Worm (Caenorhabditis elegans) whole organism, young adult: ENCODE data around the gene T19B10.2.

Experiments
- B0035.1 ChIP-seq: sonication (generic microtip); optimal IDR thresholded peaks from 2 replicates; lab custom pipeline; 2016; ENCODE audit warnings: missing genetic modification characterization, mild to moderate bottlenecking, missing compliant biosample characterization, missing genotype, missing genetic modification reagents
- F37B4.10 ChIP-seq: fragments of 200-800 bp; sonication (Bioruptor generic); IDR thresholded peaks from 2 replicates; pipeline ENCODE4 v1.3.6; 2022; ENCODE audit warnings: missing genetic modification characterization, missing compliant biosample characterization
- F55B11.4 ChIP-seq: sonication (generic microtip); optimal IDR thresholded peaks from 2 replicates; lab custom pipeline; 2016; ENCODE audit warnings: missing compliant biosample characterization, missing genetic modification characterization, borderline replicate concordance; ENCODE audit not compliant: insufficient read depth
- K11D2.4 ChIP-seq: fragments of 200-800 bp; sonication (Bioruptor generic); IDR thresholded peaks from 2 replicates; pipeline ENCODE4 v1.3.6; 2022; ENCODE audit warnings: missing genetic modification reagents, missing genetic modification characterization, missing compliant biosample characterization
- K12H6.12 ChIP-seq: fragments of 200-800 bp; sonication (Bioruptor generic); optimal IDR thresholded peaks from 2 replicates; lab custom pipeline; 2018; ENCODE audit warnings: mild to moderate bottlenecking, missing genetic modification characterization, missing compliant biosample characterization
- Y53G8AR.9 ChIP-seq: fragments of 200-800 bp; sonication (Bioruptor generic); conservative IDR thresholded peaks from 2 replicates; pipeline ENCODE4 v1.3.6; 2022; ENCODE audit warnings: missing genetic modification reagents, missing genetic modification characterization, missing compliant biosample characterization
- ama-1 ChIP-seq, 3 experiments: fragments of 150-350 bp in 1 of 3; sonication (generic microtip) in 2 of 3; optimal IDR thresholded peaks; 2 replicates each; lab custom pipeline; 2014 to 2018; ENCODE audit warnings: missing biosample characterization in 2 of 3, missing genetic modification characterization in 2 of 3, missing genetic modification reagents in 2 of 3
- aptf-2 ChIP-seq: fragments of 200-800 bp; sonication (Bioruptor generic); conservative IDR thresholded peaks from 2 replicates; pipeline ENCODE4 v1.3.6; 2022; ENCODE audit warnings: missing genetic modification reagents, missing genetic modification characterization, missing compliant biosample characterization
- athp-1 ChIP-seq: sonication (generic microtip); optimal IDR thresholded peaks from 2 replicates; lab custom pipeline; 2017; ENCODE audit warnings: mild to moderate bottlenecking, missing genetic modification characterization, missing compliant biosample characterization
- attf-6 ChIP-seq: fragments of 200-800 bp; sonication (Bioruptor generic); IDR thresholded peaks from 2 replicates; pipeline ENCODE4 v1.3.6; 2022; ENCODE audit warnings: missing genetic modification reagents, missing genetic modification characterization, missing compliant biosample characterization
- bed-2 ChIP-seq: fragments of 200-800 bp; sonication (Bioruptor generic); IDR thresholded peaks from 2 replicates; pipeline ENCODE4 v1.3.6; 2022; ENCODE audit warnings: missing genetic modification reagents, missing genetic modification characterization, missing compliant biosample characterization
- ccch-3 ChIP-seq: fragments of 200-800 bp; sonication (Bioruptor generic); optimal IDR thresholded peaks from 2 replicates; lab custom pipeline; 2018; ENCODE audit warnings: mild to moderate bottlenecking, missing genetic modification characterization, missing compliant biosample characterization
- cebp-2 ChIP-seq: fragments of 200-800 bp; sonication (Bioruptor generic); IDR thresholded peaks from 2 replicates; pipeline ENCODE4 v1.3.6; 2022; ENCODE audit warnings: missing genetic modification characterization, missing compliant biosample characterization
- dox-1 ChIP-seq: fragments of 200-800 bp; sonication (Bioruptor generic); IDR thresholded peaks from 2 replicates; pipeline ENCODE4 v1.3.6; 2022; ENCODE audit warnings: missing genetic modification reagents, missing genetic modification characterization, missing compliant biosample characterization
- dpl-1 ChIP-seq: fragments of 150-350 bp; optimal IDR thresholded peaks from 2 replicates; lab custom pipeline; 2014; ENCODE audit warnings: missing biosample characterization, missing genetic modification reagents, missing genetic modification characterization
- him-1 ChIP-seq: sonication (generic microtip); optimal IDR thresholded peaks from 2 replicates; lab custom pipeline; 2016; ENCODE audit warnings: missing genotype, missing genetic modification reagents, missing genetic modification characterization, missing compliant biosample characterization
- hlh-26 ChIP-seq: fragments of 200-800 bp; sonication (Bioruptor generic); conservative IDR thresholded peaks from 2 replicates; pipeline ENCODE4 v1.3.6; 2022; ENCODE audit warnings: missing genetic modification reagents, missing genetic modification characterization, missing compliant biosample characterization
- hrde-1 ChIP-seq: sonication (generic microtip); optimal IDR thresholded peaks from 2 replicates; lab custom pipeline; 2016; ENCODE audit warnings: missing genetic modification characterization, mild to moderate bottlenecking, missing compliant biosample characterization, moderate library complexity, missing genotype, missing genetic modification reagents, borderline replicate concordance
- hsf-1 ChIP-seq: fragments of 200-800 bp; sonication (Bioruptor generic); IDR thresholded peaks from 2 replicates; pipeline ENCODE4 v1.3.6; 2022; ENCODE audit warnings: missing genetic modification reagents, missing genetic modification characterization, missing compliant biosample characterization
- lag-1 ChIP-seq: fragments of 200-800 bp; sonication (Bioruptor generic); IDR thresholded peaks from 2 replicates; pipeline ENCODE4 v1.3.6; 2022; ENCODE audit warnings: missing genetic modification reagents, missing genetic modification characterization, missing compliant biosample characterization
- let-607 ChIP-seq, 2 experiments: fragments of 200-800 bp in 1 of 2; sonication (Bioruptor generic) in 1 of 2; sonication (generic microtip) in 1 of 2; optimal IDR thresholded peaks; 2 replicates each; lab custom pipeline; 2016 to 2018; ENCODE audit warnings: mild to moderate bottlenecking in 2 of 2, missing compliant biosample characterization in 2 of 2, missing genetic modification characterization in 2 of 2, moderate library complexity in 2 of 2, missing genotype in 1 of 2
- lin-35 ChIP-seq, 3 experiments: fragments of 150-350 bp in 2 of 3; sonication (generic microtip) in 1 of 3; optimal IDR thresholded peaks; 2 replicates each; lab custom pipeline; 2014 to 2018; ENCODE audit warnings: missing biosample characterization in 3 of 3, missing genetic modification characterization in 3 of 3, missing genetic modification reagents in 3 of 3
- lin-40 ChIP-seq: sonication (generic microtip); optimal IDR thresholded peaks from 2 replicates; lab custom pipeline; 2016; ENCODE audit warnings: missing genetic modification characterization, mild to moderate bottlenecking, missing compliant biosample characterization, missing genotype, missing genetic modification reagents
- lin-54 ChIP-seq: fragments of 200-800 bp; sonication (Bioruptor generic); optimal IDR thresholded peaks from 2 replicates; lab custom pipeline; 2018; ENCODE audit warnings: mild to moderate bottlenecking, missing genetic modification characterization, missing compliant biosample characterization
- nfyb-1 ChIP-seq: fragments of 200-800 bp; sonication (Bioruptor generic); IDR thresholded peaks from 2 replicates; pipeline ENCODE4 v1.3.6; 2022; ENCODE audit warnings: missing genetic modification reagents, missing genetic modification characterization, missing compliant biosample characterization
- nhr-90 ChIP-seq: sonication (generic microtip); optimal IDR thresholded peaks from 2 replicates; lab custom pipeline; 2016; ENCODE audit warnings: missing genotype, mild to moderate bottlenecking, missing genetic modification characterization, missing compliant biosample characterization
- snpc-1.1 ChIP-seq: sonication (generic microtip); optimal IDR thresholded peaks from 2 replicates; lab custom pipeline; 2017; ENCODE audit warnings: missing genetic modification characterization, mild to moderate bottlenecking, missing compliant biosample characterization, antibody characterized with exemption, moderate library complexity, missing genotype, missing genetic modification reagents; ENCODE audit not compliant: insufficient read depth
- sptf-2 ChIP-seq: fragments of 200-800 bp; sonication (Bioruptor generic); optimal IDR thresholded peaks from 2 replicates; lab custom pipeline; 2018; ENCODE audit warnings: mild to moderate bottlenecking, missing genetic modification characterization, missing compliant biosample characterization
- tlf-1 ChIP-seq: fragments of 200-800 bp; sonication (Bioruptor generic); optimal IDR thresholded peaks from 2 replicates; lab custom pipeline; 2018; ENCODE audit warnings: mild to moderate bottlenecking, missing genetic modification characterization, missing compliant biosample characterization
- unc-130 ChIP-seq: sonication (generic microtip); optimal IDR thresholded peaks from 2 replicates; lab custom pipeline; 2016; ENCODE audit warnings: missing genetic modification reagents, missing genetic modification characterization, missing compliant biosample characterization
- xnd-1 ChIP-seq: sonication (generic microtip); optimal IDR thresholded peaks from 2 replicates; lab custom pipeline; 2016; ENCODE audit warnings: missing genotype, missing genetic modification reagents, missing genetic modification characterization, missing compliant biosample characterization
- ztf-3 ChIP-seq: fragments of 200-800 bp; sonication (Bioruptor generic); optimal IDR thresholded peaks from 2 replicates; lab custom pipeline; 2018; ENCODE audit warnings: mild to moderate bottlenecking, missing genetic modification characterization, missing compliant biosample characterization

T19B10.2 gene

DNA sequence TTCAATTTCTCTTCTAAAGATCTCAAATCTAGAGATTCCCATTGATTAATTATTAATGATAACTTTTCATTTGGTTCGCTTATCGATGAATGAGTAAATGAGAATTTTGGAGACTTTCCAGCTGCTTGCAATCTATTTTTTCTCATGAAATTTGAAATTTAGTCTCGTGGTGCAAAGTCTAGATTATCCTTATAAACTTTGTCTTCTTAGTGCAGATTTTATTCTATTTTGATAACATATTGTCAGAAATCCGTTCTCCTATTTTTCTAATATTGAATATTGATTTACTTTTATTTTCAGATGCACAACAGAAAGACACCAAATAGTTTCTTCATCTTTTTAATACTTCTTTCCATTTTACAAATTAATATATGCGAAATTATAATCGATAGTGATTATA is 30.1 kb upstream of the T19B10.2 start, which contains the start of gene lgc-49:
Gene lgc-49, plus strand, starts transcription at position 301 of the 400 bp plus-strand sequence.
- TF ChIP-seq Y53G8AR.9 (GFP tag; lab: Robert Waterston, UW) (no peak), ztf-3 (GFP tag; lab: Kevin White, UChicago) (no peak), K12H6.12 (no peak)

DNA sequence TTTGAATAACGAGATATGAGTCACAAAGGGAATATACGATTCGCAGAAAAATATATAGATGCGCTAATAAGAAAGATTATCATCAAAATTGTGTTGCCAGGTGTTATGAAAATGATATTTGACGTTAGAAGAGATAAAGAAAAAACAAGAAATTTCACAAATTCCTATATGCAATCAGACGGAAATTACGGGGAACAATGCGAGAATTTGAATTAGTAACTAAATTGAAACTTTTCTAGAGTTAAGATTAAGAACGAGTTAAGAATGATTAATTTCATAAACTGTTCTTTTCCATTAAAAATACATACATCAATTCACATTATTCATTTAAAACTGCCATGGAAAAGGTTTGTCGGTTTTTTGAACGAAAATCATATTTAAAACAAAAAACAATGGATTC is 25.0 kb upstream of the T19B10.2 start, which contains the start of gene clc-6:
Gene clc-6, minus strand, starts transcription at position 101 of the 400 bp plus-strand sequence.
- TF ChIP-seq tlf-1 (GFP tag; lab: Kevin White, UChicago) (no peak), xnd-1 (tag; lab: Kevin White, UChicago) (no peak), dox-1 (no peak), hrde-1 (tag; lab: Kevin White, UChicago) (no peak), F37B4.10 (GFP tag; lab: Robert Waterston, UW) (no peak), ama-1 (optimal IDR thresholded peaks at IDR 0.05; lab: Kevin White, UChicago) (no peak), ama-1 (GFP tag; optimal IDR thresholded peaks at IDR 0.05; lab: Kevin White, UChicago) (no peak), K11D2.4 (GFP tag; lab: Robert Waterston, UW) (no peak), lin-40 (tag; lab: Kevin White, UChicago) (no peak), hlh-26 (no peak), nhr-90 (no peak), let-607 (tag; optimal IDR thresholded peaks at IDR 0.05; lab: Kevin White, UChicago) (no peak), K12H6.12 (no peak), aptf-2 (no peak), Y53G8AR.9 (GFP tag; lab: Robert Waterston, UW) (no peak), cebp-2 (GFP tag; lab: Robert Waterston, UW) (no peak), snpc-1.1 (no peak)

DNA sequence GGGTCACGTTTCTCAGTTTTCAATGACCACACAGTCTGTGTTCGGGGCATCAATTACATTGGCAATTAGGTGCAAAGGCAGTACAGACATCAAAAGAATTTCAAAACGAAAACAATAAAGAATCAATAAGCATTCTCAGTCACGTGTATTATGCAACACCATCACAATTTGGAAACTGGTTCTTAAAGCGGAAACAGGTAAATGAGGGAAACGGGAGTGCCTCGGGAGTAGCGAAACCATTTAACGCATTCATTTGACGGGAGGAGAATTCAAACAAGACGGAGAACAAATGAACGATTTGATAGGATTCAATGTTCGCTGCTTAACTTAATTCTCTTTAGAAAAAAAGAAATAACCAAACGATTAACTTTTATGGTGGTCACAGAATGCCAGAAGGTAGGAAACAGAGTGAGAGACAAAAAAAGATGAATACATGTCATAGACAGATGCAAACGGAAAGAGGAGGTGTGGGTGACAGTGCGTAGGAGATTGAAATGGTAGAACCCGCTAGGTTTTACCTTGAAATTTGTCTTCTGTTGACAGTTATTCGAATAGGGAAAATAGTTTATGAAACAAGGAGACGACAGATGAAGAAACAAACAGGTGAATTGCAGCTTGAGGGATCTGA is 24.4 kb upstream of the T19B10.2 start:
- TF ChIP-seq lin-40 (tag; lab: Kevin White, UChicago) (peak; percentile 26), lin-35 (GFP tag; optimal IDR thresholded peaks at IDR 0.05; lab: Kevin White, UChicago) (no peak)

DNA sequence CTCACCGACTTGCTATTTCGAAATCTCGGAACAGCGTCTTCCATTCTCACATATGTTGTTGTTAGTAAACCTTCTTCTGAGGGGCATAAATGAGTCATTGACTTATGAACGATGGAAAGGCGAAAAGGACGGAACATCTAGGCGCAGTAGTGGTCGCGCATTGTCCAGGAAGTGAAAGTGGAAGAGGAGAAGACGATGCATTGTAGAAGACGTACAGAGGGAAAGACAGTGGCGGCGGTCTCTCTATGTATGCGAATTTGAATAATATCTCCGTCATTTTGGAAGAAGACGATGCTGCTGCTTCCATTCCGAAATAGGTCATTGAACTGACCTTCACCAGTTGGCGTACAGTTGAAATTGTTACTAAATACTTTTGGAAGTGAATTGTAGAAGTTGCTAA is 23.0 kb upstream of the T19B10.2 start:
- TF ChIP-seq nfyb-1 (GFP tag; lab: Robert Waterston, UW) (no peak), him-1 (no peak), let-607 (tag; optimal IDR thresholded peaks at IDR 0.05; lab: Kevin White, UChicago) (no peak), dpl-1 (no peak), sptf-2 (GFP tag; lab: Kevin White, UChicago) (no peak), lin-54 (GFP tag; lab: Kevin White, UChicago) (no peak), athp-1 (tag; lab: Kevin White, UChicago) (no peak), B0035.1 (tag; lab: Kevin White, UChicago) (no peak), unc-130 (GFP tag; lab: Kevin White, UChicago) (no peak), attf-6 (GFP tag; lab: Robert Waterston, UW) (no peak)
- TF ChIP-seq, all 124 proteins: peak for 0

DNA sequence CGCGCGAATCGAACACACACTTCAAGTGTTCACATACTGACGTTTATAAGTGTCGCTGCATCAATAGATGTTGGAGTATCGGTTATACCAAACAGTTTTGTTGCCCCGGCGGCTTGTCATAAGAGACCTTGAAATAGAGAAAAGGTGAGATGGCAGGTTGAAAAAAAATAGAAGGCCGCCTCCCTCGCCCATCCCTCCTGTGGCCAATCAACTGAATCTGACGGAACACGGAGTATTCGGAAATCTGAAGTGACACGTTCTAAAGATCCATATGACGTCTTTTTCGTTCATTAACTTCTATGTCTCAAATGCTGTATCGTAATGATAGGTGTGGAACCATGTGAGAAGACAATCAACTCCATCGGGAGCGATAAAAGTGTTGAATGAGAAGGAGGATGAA is 21.6 kb upstream of the T19B10.2 start:
- TF ChIP-seq sptf-2 (GFP tag; lab: Kevin White, UChicago), result no peak
- TF ChIP-seq F55B11.4 (tag; lab: Kevin White, UChicago), result no peak
- TF ChIP-seq lag-1 (GFP tag; lab: Robert Waterston, UW), result no peak
- TF ChIP-seq nfyb-1 (GFP tag; lab: Robert Waterston, UW), result no peak
- no peak for TF ChIP-seq lin-40 (tag; lab: Kevin White, UChicago)
- no peak for TF ChIP-seq hsf-1
- no peak for TF ChIP-seq ama-1 (optimal IDR thresholded peaks at IDR 0.05; lab: Kevin White, UChicago)
- no peak for TF ChIP-seq ama-1 (GFP tag; optimal IDR thresholded peaks at IDR 0.05; lab: Kevin White, UChicago)
- TF ChIP-seq bed-2 (GFP tag; lab: Robert Waterston, UW), result no peak
- no peak for TF ChIP-seq ccch-3 (GFP tag; lab: Kevin White, UChicago)
- TF ChIP-seq, all 124 proteins: peak for 0
